Worm (Caenorhabditis elegans): Measurements from ENCODE around the gene Y19D10B.8.

ce11 chrV:2325052-2325451, 24.2 kb upstream of the Y19D10B.8 start, which contains the start of gene pud-3:
- TF ChIP-seq ceh-79 (tag; optimal IDR thresholded peaks at IDR 0.05) (no peak), nfya-1 (tag; optimal IDR thresholded peaks at IDR 0.05; ENCODE audit: borderline replicate concordance, insufficient read depth) (no peak), ztf-28 (GFP tag; IDR thresholded peaks at IDR 0.05) (no peak), mxl-1 (tag; optimal IDR thresholded peaks at IDR 0.05) (no peak), chd-7 (tag; optimal IDR thresholded peaks at IDR 0.05) (no peak), F49E8.2 (tag; optimal IDR thresholded peaks at IDR 0.05; ENCODE audit: insufficient read depth) (no peak), ama-1 (optimal IDR thresholded peaks at IDR 0.05) (no peak), ama-1 (GFP tag; optimal IDR thresholded peaks at IDR 0.05) (no peak), die-1 (tag; optimal IDR thresholded peaks at IDR 0.05) (no peak)
